Worm (Caenorhabditis elegans) whole organism, dauer: ENCODE results near the gene idpb-3.
"Not testable (repeated sequence)": the region's sequence is repeated elsewhere in the genome, so short reads cannot be mapped to it uniquely, and the experiment has no call there.

Experiments
- unc-62 ChIP-seq: sonication (generic microtip); optimal IDR thresholded peaks from 2 replicates; lab custom pipeline; 2017; ENCODE audit warnings: missing biosample characterization, missing genetic modification reagents, missing genetic modification characterization

The idpb-3 gene

ce11 chrII:5101701-5102100 is at the start of gene idpb-3, which contains the start of gene idpb-1:
Gene idpb-3, minus strand, starts transcription at chrII:5101801.
Gene idpb-1, plus strand, starts transcription at chrII:5101984.
- TF ChIP-seq unc-62 (GFP tag; lab: Kevin White, UChicago) = no peak

- TF ChIP-seq unc-62 (GFP tag; lab: Kevin White, UChicago) = no peak
Measured at ce11 chrII:5150829-5151228, 49.2 kb upstream of the idpb-3 start, which contains the start of gene srb-16. Gene srb-16, minus strand, starts transcription at chrII:5150929.

- no peak for TF ChIP-seq unc-62 (GFP tag; lab: Kevin White, UChicago)
Measured at ce11 chrII:5148349-5148748, 46.7 kb upstream of the idpb-3 start, which contains the start of gene F58A6.5. Gene F58A6.5, minus strand, starts transcription at chrII:5148449.

- TF ChIP-seq unc-62 (GFP tag; lab: Kevin White, UChicago) = no peak
Measured at ce11 chrII:5142619-5143018, 41.0 kb upstream of the idpb-3 start, which contains the start of gene F58A6.1. Gene F58A6.1, plus strand, starts transcription at chrII:5142919.

ce11 chrII:5141945-5142514 is 40.4 kb upstream of the idpb-3 start, which contains the start of gene nas-29:
Gene nas-29, minus strand, starts transcription at chrII:5142036.
- TF ChIP-seq unc-62 (GFP tag; lab: Kevin White, UChicago) = no peak

- TF ChIP-seq unc-62 (GFP tag; lab: Kevin White, UChicago) = no peak
Measured at ce11 chrII:5136296-5136767, 34.7 kb upstream of the idpb-3 start, which contains the start of gene F58A6.2. Gene F58A6.2, plus strand, starts transcription at chrII:5136717.

- no peak for TF ChIP-seq unc-62 (GFP tag; lab: Kevin White, UChicago)
Measured at ce11 chrII:5131800-5132199, 30.2 kb upstream of the idpb-3 start.

ce11 chrII:5130081-5130480 is 28.5 kb upstream of the idpb-3 start, which contains the start of gene lgc-56:
Gene lgc-56, plus strand, starts transcription at chrII:5130381.
- no peak for TF ChIP-seq unc-62 (GFP tag; lab: Kevin White, UChicago)

- TF ChIP-seq unc-62 (GFP tag; lab: Kevin White, UChicago) = no peak
Measured at ce11 chrII:5120612-5121011, 19.0 kb upstream of the idpb-3 start.

- TF ChIP-seq unc-62 (GFP tag; lab: Kevin White, UChicago) = no peak
Measured at ce11 chrII:5115733-5116132, 14.1 kb upstream of the idpb-3 start, which contains the start of gene srsy-1. Gene srsy-1, plus strand, starts transcription at chrII:5116033.

ce11 chrII:5115235-5115634 is 13.6 kb upstream of the idpb-3 start, which contains the start of gene msp-74:
Gene msp-74, minus strand, starts transcription at chrII:5115335.
- TF ChIP-seq unc-62 (GFP tag; lab: Kevin White, UChicago) = not testable (repeated sequence)

- TF ChIP-seq unc-62 (GFP tag; lab: Kevin White, UChicago) = no peak
Measured at ce11 chrII:5112082-5112481, 10.5 kb upstream of the idpb-3 start, which contains the start of gene F09C12.8. Gene F09C12.8, plus strand, starts transcription at chrII:5112382.

ce11 chrII:5109693-5110092 is 8.1 kb upstream of the idpb-3 start, which contains the start of gene F09C12.2:
Gene F09C12.2, plus strand, starts transcription at chrII:5110012.
- no peak for TF ChIP-seq unc-62 (GFP tag; lab: Kevin White, UChicago)

ce11 chrII:5105020-5105419 is 3.4 kb upstream of the idpb-3 start:
- no peak for TF ChIP-seq unc-62 (GFP tag; lab: Kevin White, UChicago)

ce11 chrII:5103784-5104457 is 2.3 kb upstream of the idpb-3 start, which contains the start of the genes C04G6.11 and mpk-2:
Gene C04G6.11, minus strand, starts transcription at chrII:5103834.
Gene mpk-2, plus strand, starts transcription at chrII:5104118.
- no peak for TF ChIP-seq unc-62 (GFP tag; lab: Kevin White, UChicago)

- no peak for TF ChIP-seq unc-62 (GFP tag; lab: Kevin White, UChicago)
Measured at ce11 chrII:5103189-5103588, 1.6 kb upstream of the idpb-3 start.
